Fruit fly (Drosophila melanogaster): Measurements from ENCODE around the gene CG15278.
"Not testable (repeated sequence)": the region's sequence is repeated elsewhere in the genome, so short reads cannot be mapped to it uniquely, and the experiment has no call there.

Gene CG15278

dm6 chr2L:14876233-14876632 is at the start of gene CG15278:
Gene CG15278, minus strand, starts transcription at chr2L:14876333.
- TF ChIP-seq CG17806 (tag; optimal IDR thresholded peaks at IDR 0.05) = no peak

- no peak for TF ChIP-seq Pif1B (GFP tag; optimal IDR thresholded peaks at IDR 0.05)
- TF ChIP-seq gl (tag; optimal IDR thresholded peaks at IDR 0.05) = no peak
- TF ChIP-seq EcR (GFP tag; optimal IDR thresholded peaks at IDR 0.05) = no peak
- TF ChIP-seq CG12605 (GFP tag; IDR thresholded peaks at IDR 0.05) = no peak
- no peak for TF ChIP-seq rn (GFP tag; IDR thresholded peaks at IDR 0.05)
- TF ChIP-seq CG17806 (tag; optimal IDR thresholded peaks at IDR 0.05) = no peak
- TF ChIP-seq CG13204 (GFP tag; optimal IDR thresholded peaks at IDR 0.05) = no peak
- no peak for TF ChIP-seq Pif1A (GFP tag; optimal IDR thresholded peaks at IDR 0.05)
- no peak for TF ChIP-seq CG34367 (tag; optimal IDR thresholded peaks at IDR 0.05)
- TF ChIP-seq fd96Ca (GFP tag; IDR thresholded peaks at IDR 0.05) = no peak
- TF ChIP-seq D1 (tag; optimal IDR thresholded peaks at IDR 0.05) = no peak
- no peak for TF ChIP-seq Ets98B (GFP tag; IDR thresholded peaks at IDR 0.05)
- TF ChIP-seq CG14655 (GFP tag; optimal IDR thresholded peaks at IDR 0.05) = no peak
- no peak for TF ChIP-seq CG8301 (tag; optimal IDR thresholded peaks at IDR 0.05)
- no peak for TF ChIP-seq CG15710 (tag; optimal IDR thresholded peaks at IDR 0.05)
These were observed 48.2 kb upstream of the CG15278 start, which contains the start of gene CG3491 for dm6 chr2L:14924290-14924689. Gene CG3491, plus strand, starts transcription at chr2L:14924590.

- TF ChIP-seq CG9948 (tag; optimal IDR thresholded peaks at IDR 0.05) (no peak), rn (GFP tag; IDR thresholded peaks at IDR 0.05) (no peak), Ets98B (GFP tag; IDR thresholded peaks at IDR 0.05) (no peak), CG8159 (tag; optimal IDR thresholded peaks at IDR 0.05) (peak; percentile 10)
These were observed 11.4 kb upstream of the CG15278 start for dm6 chr2L:14887530-14887929.

dm6 chr2L:14883621-14884020 is 7.5 kb upstream of the CG15278 start, which contains the start of gene ProtB:
Gene ProtB, minus strand, starts transcription at chr2L:14883721.
- TF ChIP-seq CG8159 (tag; optimal IDR thresholded peaks at IDR 0.05); CG12605 (GFP tag; IDR thresholded peaks at IDR 0.05); Ets98B (GFP tag; IDR thresholded peaks at IDR 0.05): not testable (repeated sequence)

dm6 chr2L:14881552-14881951 is 5.4 kb upstream of the CG15278 start, which contains the start of gene ProtA:
Gene ProtA, minus strand, starts transcription at chr2L:14881652.
- not testable (repeated sequence) for TF ChIP-seq CG32121 (GFP tag; IDR thresholded peaks at IDR 0.05); CG14655 (GFP tag; optimal IDR thresholded peaks at IDR 0.05); Pif1B (GFP tag; optimal IDR thresholded peaks at IDR 0.05)

dm6 chr2L:14871922-14872321 is 4.2 kb downstream of the CG15278 start, which contains the start of gene CG4480:
Gene CG4480, minus strand, starts transcription at chr2L:14872022.
- TF ChIP-seq Pif1A (GFP tag; optimal IDR thresholded peaks at IDR 0.05) = no peak
- no peak for TF ChIP-seq CG13204 (GFP tag; optimal IDR thresholded peaks at IDR 0.05)
- TF ChIP-seq Pif1B (GFP tag; optimal IDR thresholded peaks at IDR 0.05) = no peak
- no peak for TF ChIP-seq CG15710 (tag; optimal IDR thresholded peaks at IDR 0.05)
- TF ChIP-seq CG8301 (tag; optimal IDR thresholded peaks at IDR 0.05) = no peak
- TF ChIP-seq rn (GFP tag; IDR thresholded peaks at IDR 0.05) = no peak
- TF ChIP-seq CG34367 (tag; optimal IDR thresholded peaks at IDR 0.05) = no peak
- no peak for TF ChIP-seq CG12605 (GFP tag; IDR thresholded peaks at IDR 0.05)
- TF ChIP-seq D1 (tag; optimal IDR thresholded peaks at IDR 0.05) = no peak

dm6 chr2L:14851678-14852077 is 24.5 kb downstream of the CG15278 start, which contains the start of gene CG15279:
Gene CG15279, minus strand, starts transcription at chr2L:14851749.
- no peak for TF ChIP-seq Pif1B (GFP tag; optimal IDR thresholded peaks at IDR 0.05)
- no peak for TF ChIP-seq Snoo (tag; optimal IDR thresholded peaks at IDR 0.05)
- no peak for TF ChIP-seq D1 (tag; optimal IDR thresholded peaks at IDR 0.05)
- no peak for TF ChIP-seq EcR (GFP tag; optimal IDR thresholded peaks at IDR 0.05)
- no peak for TF ChIP-seq gl (tag; optimal IDR thresholded peaks at IDR 0.05)

dm6 chr2L:14842058-14842457 is 34.1 kb downstream of the CG15278 start, which contains the start of gene CG42682:
Gene CG42682, plus strand, starts transcription at chr2L:14842358.
- TF ChIP-seq CG17806 (tag; optimal IDR thresholded peaks at IDR 0.05) (no peak), CG8301 (tag; optimal IDR thresholded peaks at IDR 0.05) (no peak), gl (tag; optimal IDR thresholded peaks at IDR 0.05) (no peak), CG12605 (GFP tag; IDR thresholded peaks at IDR 0.05) (no peak), Pif1B (GFP tag; optimal IDR thresholded peaks at IDR 0.05) (no peak), CG13204 (GFP tag; optimal IDR thresholded peaks at IDR 0.05) (no peak), CG8159 (tag; optimal IDR thresholded peaks at IDR 0.05) (no peak), CG14655 (GFP tag; optimal IDR thresholded peaks at IDR 0.05) (no peak), fd96Ca (GFP tag; IDR thresholded peaks at IDR 0.05) (no peak), Snoo (tag; optimal IDR thresholded peaks at IDR 0.05) (no peak)

Data from whole organism, pupa.